Fruit fly (Drosophila melanogaster) whole organism, embryonic: Measurements from ENCODE around the gene Snx1.

Experiments used
- Bgb ChIP-seq: fragments of 200-800 bp; sonication (Bioruptor generic); IDR thresholded peaks from 2 replicates; pipeline ENCODE4 v1.3.6; 2022; ENCODE audit warnings: missing biosample characterization, missing genetic modification characterization; ENCODE audit not compliant: partially characterized antibody
- CG18262 ChIP-seq: fragments of 200-800 bp; optimal IDR thresholded peaks from 3 replicates; lab custom pipeline; 2019; ENCODE audit warnings: missing biosample characterization, mild to moderate bottlenecking, missing genetic modification characterization, moderate library complexity
- CG32772 ChIP-seq: fragments of 200-800 bp; sonication (Bioruptor generic); IDR thresholded peaks from 2 replicates; pipeline ENCODE4 v1.3.6; 2022; ENCODE audit warnings: missing biosample characterization, missing genetic modification characterization
- Gug ChIP-seq: fragments of 200-800 bp; sonication (Bioruptor generic); IDR thresholded peaks from 4 replicates; pipeline ENCODE4 v1.3.6; 2022; ENCODE audit warnings: missing biosample characterization, missing genetic modification characterization
- Oaz ChIP-seq: fragments of 200-800 bp; sonication (Bioruptor generic); IDR thresholded peaks from 2 replicates; pipeline ENCODE4 v1.3.6; 2022; ENCODE audit warnings: missing biosample characterization, missing genetic modification characterization
- dysf ChIP-seq: fragments of 200-800 bp; sonication (Bioruptor generic); IDR thresholded peaks from 3 replicates; pipeline ENCODE4 v1.3.6; 2022; ENCODE audit warnings: missing biosample characterization, missing genetic modification characterization
- fd3F ChIP-seq: fragments of 200-800 bp; sonication (Bioruptor generic); optimal IDR thresholded peaks from 2 replicates; lab custom pipeline; 2018; ENCODE audit warnings: missing biosample characterization, mild to moderate bottlenecking, missing genetic modification characterization, moderate library complexity
- fu2 ChIP-seq: fragments of 200-800 bp; sonication (Bioruptor generic); optimal IDR thresholded peaks from 2 replicates; lab custom pipeline; 2016; ENCODE audit warnings: missing biosample characterization, missing genetic modification characterization
- lmd ChIP-seq: fragments of 200-800 bp; sonication (Bioruptor generic); IDR thresholded peaks from 2 replicates; pipeline ENCODE4 v1.3.6; 2022; ENCODE audit warnings: missing biosample characterization, missing genetic modification characterization
- sqz ChIP-seq: fragments of 200-800 bp; sonication (Bioruptor generic); optimal IDR thresholded peaks from 3 replicates; lab custom pipeline; 2018; ENCODE audit warnings: missing biosample characterization, mild to moderate bottlenecking, missing genetic modification characterization

dm6 chr2L:3461760-3462159 lies 12.3 kb downstream of the Snx1 start, which contains the start of gene CG3246:
- no peak for TF ChIP-seq lmd
- no peak for TF ChIP-seq sqz (GFP tag; lab: Kevin White, UChicago)
- no peak for TF ChIP-seq fu2 (GFP tag; lab: Kevin White, UChicago)
- 0 out of 2 replicates have a peak, but pooled peaks have one; percentile 7 for TF ChIP-seq Bgb
- TF ChIP-seq CG18262 = no peak
- TF ChIP-seq dysf (GFP tag; lab: Robert Waterston, UW) = no peak
- TF ChIP-seq fd3F = no peak
- no peak for TF ChIP-seq Gug
- TF ChIP-seq CG32772 (GFP tag; lab: Robert Waterston, UW) = no peak
- TF ChIP-seq Oaz (GFP tag; lab: Robert Waterston, UW) = no peak
